Fruit fly (Drosophila melanogaster): ENCODE measurements around the gene Jon99Ci.
"Not testable (repeated sequence)": the region's sequence is repeated elsewhere in the genome, so short reads cannot be mapped to it uniquely, and the experiment has no call there.

- not testable (repeated sequence) for TF ChIP-seq Sin3A, psq, h, insv, ttk, Myc (optimal IDR thresholded peaks at IDR 0.05)
Observed at dm6 chr3R:29924515-29924914, 1.5 kb downstream of the Jon99Ci start, which contains the start of gene Jon99Cii.
